Fruit fly (Drosophila melanogaster) Kc167 (cell line): ENCODE measurements around the gene Cyt-c1L.

Experiments
- Myc ChIP-seq: fragments of >200 bp; optimal IDR thresholded peaks from 2 replicates; lab custom pipeline; 2017; ENCODE audit warnings: missing external identifiers
- Sin3A ChIP-seq: fragments of >200 bp; optimal IDR thresholded peaks from 2 replicates; lab custom pipeline; 2018; ENCODE audit warnings: missing external identifiers
- h ChIP-seq: fragments of >200 bp; optimal IDR thresholded peaks from 3 replicates; lab custom pipeline; 2018; ENCODE audit warnings: missing external identifiers
- insv ChIP-seq: fragments of >200 bp; optimal IDR thresholded peaks from 3 replicates; lab custom pipeline; 2018; ENCODE audit warnings: missing external identifiers
- psq ChIP-seq: fragments of >200 bp; optimal IDR thresholded peaks from 2 replicates; lab custom pipeline; 2017; ENCODE audit warnings: missing external identifiers
- ttk ChIP-seq: sonication (Bioruptor generic); optimal IDR thresholded peaks from 2 replicates; lab custom pipeline; 2017; ENCODE audit warnings: missing external identifiers

Gene Cyt-c1L

DNA sequence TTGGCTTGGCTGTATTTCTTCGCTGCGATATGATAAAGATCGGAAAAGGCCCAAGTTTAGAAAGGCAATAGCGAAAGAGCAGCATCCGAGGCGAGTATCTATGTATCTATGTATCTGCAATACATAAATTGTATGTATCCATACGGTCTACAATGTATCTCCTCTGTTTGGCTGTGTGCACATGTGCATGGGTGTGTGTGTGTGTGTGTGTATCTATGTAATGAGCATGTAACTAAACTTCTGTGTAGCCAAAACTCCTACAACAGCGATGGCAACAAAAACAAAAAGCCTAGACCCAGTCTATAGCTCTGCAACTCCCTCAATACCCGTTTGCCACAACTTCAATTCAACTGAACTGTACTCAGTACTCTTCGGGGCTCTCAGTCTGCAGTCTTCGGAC lies 6.2 kb upstream of the Cyt-c1L start:
- TF ChIP-seq psq (lab: Kevin White, UChicago) = no peak
- no peak for TF ChIP-seq h
- no peak for TF ChIP-seq ttk (lab: Kevin White, UChicago)
- no peak for TF ChIP-seq Sin3A (lab: Kevin White, UChicago)
- TF ChIP-seq insv (lab: Kevin White, UChicago) = no peak
- no peak for TF ChIP-seq Myc (lab: Kevin White, UChicago)

dm6 chr3R:29207996-29208395 lies 4.1 kb upstream of the Cyt-c1L start:
- TF ChIP-seq Sin3A (lab: Kevin White, UChicago) (no peak), Myc (lab: Kevin White, UChicago) (no peak), ttk (lab: Kevin White, UChicago) (no peak), insv (lab: Kevin White, UChicago) (no peak), h (no peak), psq (lab: Kevin White, UChicago) (no peak)

DNA sequence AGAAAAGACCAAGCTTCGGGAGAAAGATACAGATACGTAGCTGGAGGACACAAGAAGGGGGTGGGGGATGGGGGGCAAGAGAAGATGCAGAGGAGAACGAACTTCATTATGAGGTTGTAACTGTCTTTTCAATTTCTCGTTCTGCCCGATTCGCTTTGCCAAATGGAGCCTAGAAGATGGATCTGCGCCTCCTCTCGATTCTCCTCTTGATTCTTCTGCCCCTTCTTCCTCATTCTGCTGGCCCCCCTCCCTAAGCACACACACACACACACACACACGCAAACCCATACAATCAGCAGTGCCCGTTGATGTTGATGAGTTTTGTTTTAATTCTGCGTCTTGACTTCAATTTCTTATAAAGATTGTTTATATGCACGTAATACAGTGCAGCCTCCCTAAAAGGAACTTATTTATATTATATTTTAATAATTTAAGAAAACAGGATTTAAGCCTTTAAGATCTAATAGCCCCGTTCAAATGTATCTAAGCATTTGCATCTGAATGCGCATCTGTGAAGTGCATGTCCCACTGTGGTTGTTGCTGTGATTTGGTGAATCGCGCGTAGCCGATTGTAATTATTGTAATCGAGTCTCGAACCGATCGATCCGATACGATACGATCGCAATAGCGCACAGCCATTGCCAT lies 3.2 kb upstream of the Cyt-c1L start:
- TF ChIP-seq Myc (lab: Kevin White, UChicago) (no peak), psq (lab: Kevin White, UChicago) (no peak), insv (lab: Kevin White, UChicago) (no peak), ttk (lab: Kevin White, UChicago) (no peak), Sin3A (lab: Kevin White, UChicago) (no peak), h (no peak)

- no peak for TF ChIP-seq h
- TF ChIP-seq Myc (lab: Kevin White, UChicago) = no peak
Measured at dm6 chr3R:29206198-29207011, 2.5 kb upstream of the Cyt-c1L start.

DNA sequence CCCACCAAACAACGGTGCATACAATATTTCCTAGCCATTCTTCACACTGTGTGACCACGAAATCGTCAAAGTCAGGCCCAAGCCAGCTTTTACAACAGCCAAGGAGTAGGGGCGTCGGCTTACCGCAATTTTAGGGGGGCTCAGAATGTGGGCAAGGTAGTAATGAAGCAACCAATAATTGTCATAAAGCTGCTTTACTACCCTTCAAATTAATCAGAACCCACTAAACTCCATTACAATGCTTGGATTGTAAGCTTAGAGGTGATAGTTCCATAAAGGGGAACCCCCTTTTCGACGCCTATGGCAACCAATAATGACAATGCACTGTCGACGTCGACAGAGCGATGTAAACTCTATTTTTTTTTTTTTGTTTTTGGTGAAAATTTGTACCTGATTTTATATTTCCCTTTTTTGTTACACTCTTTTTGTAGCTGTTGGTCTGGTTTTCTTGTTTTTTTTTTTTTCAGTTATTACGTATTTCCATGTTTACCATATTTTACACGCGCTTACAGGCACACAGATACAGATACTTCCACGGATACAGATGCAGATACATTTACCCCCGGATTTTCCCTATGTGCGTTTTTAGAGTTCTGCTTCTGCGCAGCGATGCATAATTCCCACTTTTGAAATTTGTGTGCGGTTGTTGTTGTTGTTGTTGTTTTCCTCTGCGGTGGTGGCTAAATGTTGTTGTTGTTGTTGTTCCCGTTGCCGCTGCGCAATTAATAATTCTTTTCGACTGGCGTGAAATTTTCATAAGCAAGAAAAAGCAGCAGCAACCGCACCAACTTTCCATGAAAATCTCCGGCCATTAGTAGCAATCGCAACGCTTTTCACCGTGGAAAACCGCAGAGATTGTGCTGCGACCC lies 913 bp upstream of the Cyt-c1L start:
- TF ChIP-seq Myc (lab: Kevin White, UChicago) = no peak

- no peak for TF ChIP-seq ttk (lab: Kevin White, UChicago)
- no peak for TF ChIP-seq Myc (lab: Kevin White, UChicago)
- no peak for TF ChIP-seq h
- no peak for TF ChIP-seq insv (lab: Kevin White, UChicago)
- TF ChIP-seq psq (lab: Kevin White, UChicago) = no peak
- no peak for TF ChIP-seq Sin3A (lab: Kevin White, UChicago)
Measured at dm6 chr3R:29202418-29202817, 1.5 kb downstream of the Cyt-c1L start, which contains the start of gene Mesh1. Gene Mesh1, minus strand, starts transcription at chr3R:29202525.

- no peak for TF ChIP-seq Myc (lab: Kevin White, UChicago)
- TF ChIP-seq ttk (lab: Kevin White, UChicago) = no peak
- no peak for TF ChIP-seq psq (lab: Kevin White, UChicago)
- TF ChIP-seq Sin3A (lab: Kevin White, UChicago) = no peak
- no peak for TF ChIP-seq insv (lab: Kevin White, UChicago)
- no peak for TF ChIP-seq h
Measured at dm6 chr3R:29199807-29200693, 3.9 kb downstream of the Cyt-c1L start, which contains the start of gene CG11899. Gene CG11899, plus strand, starts transcription at chr3R:29200454.

dm6 chr3R:29198299-29198698 lies 5.6 kb downstream of the Cyt-c1L start:
- TF ChIP-seq h = no peak
- TF ChIP-seq insv (lab: Kevin White, UChicago) = no peak
- TF ChIP-seq ttk (lab: Kevin White, UChicago) = no peak
- no peak for TF ChIP-seq Sin3A (lab: Kevin White, UChicago)

DNA sequence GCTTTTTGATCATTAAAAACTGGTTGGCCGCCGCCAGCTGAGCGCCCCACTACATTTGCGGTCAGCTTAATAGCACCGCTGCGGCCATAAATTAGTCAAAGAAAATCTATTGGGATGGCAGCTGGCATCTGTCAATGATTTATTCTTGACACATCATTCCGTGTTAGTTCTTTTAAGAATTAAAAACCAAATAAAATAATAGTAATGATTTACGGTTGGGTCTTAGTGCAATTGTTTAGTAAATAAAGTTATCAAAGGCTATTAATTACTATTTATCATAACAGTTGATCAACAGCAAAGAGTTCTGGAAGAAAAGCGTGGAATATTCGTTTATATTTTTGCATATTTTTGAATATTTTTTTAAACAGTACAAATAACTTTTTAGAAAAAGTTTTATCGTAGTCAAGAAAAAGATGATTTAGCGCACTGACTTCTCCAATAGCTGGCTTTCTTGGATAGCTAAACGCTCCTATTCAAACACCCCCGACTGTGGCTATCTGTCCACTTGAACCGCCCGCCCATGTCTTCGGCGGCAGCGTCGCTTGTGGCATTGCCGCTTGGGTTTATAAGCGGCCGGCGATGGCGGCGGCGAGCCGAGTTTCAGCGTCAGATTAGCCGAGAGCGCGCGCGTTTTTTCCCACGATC lies 6.8 kb downstream of the Cyt-c1L start, which contains the start of gene CG14515:
Gene CG14515 (plus strand): TSS at position 590 of the 645 bp plus-strand sequence.
- TF ChIP-seq Myc (lab: Kevin White, UChicago) (no peak), ttk (lab: Kevin White, UChicago) (no peak), psq (lab: Kevin White, UChicago) (no peak), Sin3A (lab: Kevin White, UChicago) (no peak)

- no peak for TF ChIP-seq insv (lab: Kevin White, UChicago)
- TF ChIP-seq ttk (lab: Kevin White, UChicago) = no peak
- no peak for TF ChIP-seq psq (lab: Kevin White, UChicago)
- no peak for TF ChIP-seq h
- no peak for TF ChIP-seq Myc (lab: Kevin White, UChicago)
- TF ChIP-seq Sin3A (lab: Kevin White, UChicago) = no peak
Measured at dm6 chr3R:29194957-29195356, 9.0 kb downstream of the Cyt-c1L start, which contains the start of gene jus. Gene jus, minus strand, starts transcription at chr3R:29194994.
